Worm (Caenorhabditis elegans): ENCODE results near the gene Y66D12A.11.

Y66D12A.11 gene

ce11 chrIII:11556860-11557259 is 6.4 kb upstream of the Y66D12A.11 start:
- TF ChIP-seq tbx-11 (GFP tag; IDR thresholded peaks at IDR 0.05) (no peak), aly-1 (tag; optimal IDR thresholded peaks at IDR 0.05) (peak; percentile 18)

ce11 chrIII:11558251-11558650 is 5.0 kb upstream of the Y66D12A.11 start:
- TF ChIP-seq tbx-11 (GFP tag; IDR thresholded peaks at IDR 0.05) (no peak), ceh-36 (tag; optimal IDR thresholded peaks at IDR 0.05) (no peak), ama-1 (optimal IDR thresholded peaks at IDR 0.05) (no peak), aly-1 (tag; optimal IDR thresholded peaks at IDR 0.05) (no peak), scrt-1 (GFP tag; IDR thresholded peaks at IDR 0.05) (no peak), F13C5.2 (tag; optimal IDR thresholded peaks at IDR 0.05) (no peak), ets-7 (tag; optimal IDR thresholded peaks at IDR 0.05) (no peak), hmg-4 (GFP tag; optimal IDR thresholded peaks at IDR 0.05) (no peak), hmbx-1 (tag; optimal IDR thresholded peaks at IDR 0.05) (no peak), pes-1 (GFP tag; IDR thresholded peaks at IDR 0.05) (no peak), tra-4 (tag; optimal IDR thresholded peaks at IDR 0.05) (no peak), ceh-13 (GFP tag; optimal IDR thresholded peaks at IDR 0.05) (no peak), B0310.2 (tag; optimal IDR thresholded peaks at IDR 0.05) (no peak), hnd-1 (tag; optimal IDR thresholded peaks at IDR 0.05) (no peak), flt-1 (GFP tag; IDR thresholded peaks at IDR 0.05) (no peak), tbx-37 (GFP tag; conservative IDR thresholded peaks at IDR 0.05) (no peak), sea-1 (GFP tag; conservative IDR thresholded peaks at IDR 0.05) (no peak)

ce11 chrIII:11559677-11560076 is 3.6 kb upstream of the Y66D12A.11 start:
- TF ChIP-seq pes-1 (GFP tag; IDR thresholded peaks at IDR 0.05) (no peak), F13C5.2 (tag; optimal IDR thresholded peaks at IDR 0.05) (no peak), hmg-4 (GFP tag; optimal IDR thresholded peaks at IDR 0.05) (no peak), ceh-36 (tag; optimal IDR thresholded peaks at IDR 0.05) (no peak), ceh-13 (GFP tag; optimal IDR thresholded peaks at IDR 0.05) (no peak), B0310.2 (tag; optimal IDR thresholded peaks at IDR 0.05) (no peak), sea-1 (GFP tag; conservative IDR thresholded peaks at IDR 0.05) (no peak), aly-1 (tag; optimal IDR thresholded peaks at IDR 0.05) (no peak), ets-7 (tag; optimal IDR thresholded peaks at IDR 0.05) (no peak), hnd-1 (tag; optimal IDR thresholded peaks at IDR 0.05) (no peak), tbx-37 (GFP tag; conservative IDR thresholded peaks at IDR 0.05) (no peak), scrt-1 (GFP tag; IDR thresholded peaks at IDR 0.05) (no peak), hmbx-1 (tag; optimal IDR thresholded peaks at IDR 0.05) (no peak), tbx-11 (GFP tag; IDR thresholded peaks at IDR 0.05) (no peak)

ce11 chrIII:11560504-11561202 is 2.6 kb upstream of the Y66D12A.11 start, which contains the start of gene ztf-29:
TSS of gene ztf-29 (plus strand) at chrIII:11561152.
- no peak for TF ChIP-seq ama-1 (optimal IDR thresholded peaks at IDR 0.05)
- peak; percentile 74 for TF ChIP-seq ceh-36 (tag; optimal IDR thresholded peaks at IDR 0.05)

DNA sequence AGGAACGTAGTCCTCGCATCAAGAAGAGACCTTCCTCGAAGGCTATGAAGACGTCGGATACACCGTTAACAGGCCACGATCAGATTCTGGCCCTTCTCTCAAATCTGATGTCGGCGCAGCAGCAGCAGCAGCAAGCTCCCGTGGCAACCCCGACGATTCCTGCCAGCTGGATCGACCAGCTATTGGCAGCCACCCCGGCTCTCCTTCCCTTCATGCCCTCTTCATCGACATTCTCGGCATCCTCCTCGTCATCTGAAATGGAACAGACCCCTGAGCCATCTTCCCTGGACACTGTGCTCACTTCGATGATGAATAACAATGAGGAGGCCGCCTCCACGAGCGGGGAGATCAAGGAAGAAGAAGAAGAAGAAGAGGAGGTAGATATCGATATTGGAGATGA is 1.7 kb upstream of the Y66D12A.11 start:
- no peak for TF ChIP-seq F13C5.2 (tag; optimal IDR thresholded peaks at IDR 0.05)
- no peak for TF ChIP-seq ama-1 (optimal IDR thresholded peaks at IDR 0.05)
- no peak for TF ChIP-seq hnd-1 (tag; optimal IDR thresholded peaks at IDR 0.05)
- no peak for TF ChIP-seq ets-7 (tag; optimal IDR thresholded peaks at IDR 0.05)
- TF ChIP-seq sea-1 (GFP tag; conservative IDR thresholded peaks at IDR 0.05) = no peak
- no peak for TF ChIP-seq tra-4 (tag; optimal IDR thresholded peaks at IDR 0.05)
- TF ChIP-seq flt-1 (GFP tag; IDR thresholded peaks at IDR 0.05) = no peak

ce11 chrIII:11565602-11566001 is 2.3 kb downstream of the Y66D12A.11 start, which contains the start of gene Y66D12A.10:
TSS of gene Y66D12A.10 (plus strand) at chrIII:11565874.
- peak; percentile 43 for TF ChIP-seq F13C5.2 (tag; optimal IDR thresholded peaks at IDR 0.05)
- no peak for TF ChIP-seq sea-1 (GFP tag; conservative IDR thresholded peaks at IDR 0.05)
- no peak for TF ChIP-seq ceh-13 (GFP tag; optimal IDR thresholded peaks at IDR 0.05)

ce11 chrIII:11567837-11568236 is 4.6 kb downstream of the Y66D12A.11 start, which contains the start of gene psme-3:
TSS of gene psme-3 (plus strand) at chrIII:11568137.
- TF ChIP-seq tbx-11 (GFP tag; IDR thresholded peaks at IDR 0.05) (no peak), tbx-37 (GFP tag; conservative IDR thresholded peaks at IDR 0.05) (no peak), ceh-36 (tag; optimal IDR thresholded peaks at IDR 0.05) (no peak), ets-7 (tag; optimal IDR thresholded peaks at IDR 0.05) (no peak), ceh-13 (GFP tag; optimal IDR thresholded peaks at IDR 0.05) (no peak), pes-1 (GFP tag; IDR thresholded peaks at IDR 0.05) (no peak), hnd-1 (tag; optimal IDR thresholded peaks at IDR 0.05) (no peak)

DNA sequence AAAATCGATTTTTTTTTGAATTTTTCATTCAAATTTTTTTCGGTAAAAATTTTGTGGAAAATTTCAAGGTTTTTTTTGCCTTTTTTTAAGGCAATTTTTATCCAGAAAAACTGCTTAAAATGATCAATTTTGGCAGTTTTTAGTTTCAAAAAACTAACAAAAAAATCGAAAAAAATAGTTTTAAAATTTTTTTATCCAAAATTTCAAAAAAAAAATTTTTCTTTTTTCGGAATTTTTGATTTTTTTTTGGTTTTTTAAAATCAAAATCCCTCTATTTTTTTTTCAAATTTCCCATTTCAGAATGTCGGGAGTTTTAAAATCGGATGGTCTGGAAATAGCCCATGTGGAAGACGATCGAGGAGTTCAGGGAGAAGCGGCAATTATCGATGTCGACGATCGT is 10.7 kb downstream of the Y66D12A.11 start, which contains the start of gene Y66D12A.8:
Gene Y66D12A.8, plus strand, starts transcription at position 301 of the 400 bp plus-strand sequence.
- TF ChIP-seq flt-1 (GFP tag; IDR thresholded peaks at IDR 0.05) = no peak
- TF ChIP-seq ama-1 (optimal IDR thresholded peaks at IDR 0.05) = peak; percentile 36

- TF ChIP-seq sea-1 (GFP tag; conservative IDR thresholded peaks at IDR 0.05) = no peak
- no peak for TF ChIP-seq tra-4 (tag; optimal IDR thresholded peaks at IDR 0.05)
- no peak for TF ChIP-seq scrt-1 (GFP tag; IDR thresholded peaks at IDR 0.05)
- TF ChIP-seq ceh-36 (tag; optimal IDR thresholded peaks at IDR 0.05) = no peak
These were observed 16.1 kb downstream of the Y66D12A.11 start for ce11 chrIII:11579380-11579779.

All from whole organism, early embryonic.